Fruit fly (Drosophila melanogaster): ENCODE measurements around the gene tank.

- TF ChIP-seq CG8478 (optimal IDR thresholded peaks at IDR 0.05) (no peak), EcR (GFP tag; optimal IDR thresholded peaks at IDR 0.05) (no peak)
These were observed 45.2 kb upstream of the tank start, which contains the start of the genes Cf2 and CG3008 for dm6 chr2L:4883023-4883392.
